Worm (Caenorhabditis elegans): ENCODE data around the gene sra-3.
A peak's percentile ranks its signal among the peaks of the same experiment; 100 is the strongest.

The sra-3 gene

ce11 chrII:9540723-9541122 lies at the start of gene sra-3:
Gene sra-3, minus strand, starts transcription at chrII:9540823.
- no peak for TF ChIP-seq unc-62 (GFP tag; optimal IDR thresholded peaks at IDR 0.05)
- TF ChIP-seq nhr-84 (tag; optimal IDR thresholded peaks at IDR 0.05): no peak
- no peak for TF ChIP-seq ets-5 (GFP tag; IDR thresholded peaks at IDR 0.05)
- no peak for TF ChIP-seq egl-27 (tag; optimal IDR thresholded peaks at IDR 0.05)
- TF ChIP-seq mab-9 (GFP tag; IDR thresholded peaks at IDR 0.05): no peak
- TF ChIP-seq alr-1 (tag; optimal IDR thresholded peaks at IDR 0.05; ENCODE audit: borderline replicate concordance): no peak
- no peak for TF ChIP-seq jun-1 (tag; optimal IDR thresholded peaks at IDR 0.05)
- no peak for TF ChIP-seq elt-3 (tag; optimal IDR thresholded peaks at IDR 0.05)
- no peak for TF ChIP-seq snpc-4 (tag; optimal IDR thresholded peaks at IDR 0.05)
- TF ChIP-seq elt-2 (tag; optimal IDR thresholded peaks at IDR 0.05): no peak
- no peak for TF ChIP-seq tbx-2 (tag; optimal IDR thresholded peaks at IDR 0.05)
- TF ChIP-seq lir-3 (tag; optimal IDR thresholded peaks at IDR 0.05; ENCODE audit: poor library complexity): no peak
- no peak for TF ChIP-seq nhr-71 (tag; optimal IDR thresholded peaks at IDR 0.05)

- TF ChIP-seq pax-3 (tag; optimal IDR thresholded peaks at IDR 0.05): no peak
- no peak for TF ChIP-seq fos-1 (tag; optimal IDR thresholded peaks at IDR 0.05)
- TF ChIP-seq dpl-1 (GFP tag; optimal IDR thresholded peaks at IDR 0.05): no peak
- no peak for TF ChIP-seq nhr-47 (tag; optimal IDR thresholded peaks at IDR 0.05)
- no peak for TF ChIP-seq unc-86 (tag; optimal IDR thresholded peaks at IDR 0.05)
- TF ChIP-seq ceh-82 (tag; optimal IDR thresholded peaks at IDR 0.05): no peak
- no peak for TF ChIP-seq elt-2 (tag; optimal IDR thresholded peaks at IDR 0.05)
- TF ChIP-seq snu-23 (GFP tag; optimal IDR thresholded peaks at IDR 0.05): no peak
- TF ChIP-seq ztf-11 (tag; optimal IDR thresholded peaks at IDR 0.05): no peak
- TF ChIP-seq jun-1 (tag; optimal IDR thresholded peaks at IDR 0.05): no peak
- no peak for TF ChIP-seq skn-1 (tag; optimal IDR thresholded peaks at IDR 0.05)
- no peak for TF ChIP-seq pqm-1 (tag; optimal IDR thresholded peaks at IDR 0.05)
- TF ChIP-seq fkh-8 (tag; optimal IDR thresholded peaks at IDR 0.05): no peak
- TF ChIP-seq nhr-19 (GFP tag; conservative IDR thresholded peaks at IDR 0.05): no peak
- TF ChIP-seq tbx-2 (tag; optimal IDR thresholded peaks at IDR 0.05): no peak
- no peak for TF ChIP-seq lsy-2 (tag; optimal IDR thresholded peaks at IDR 0.05)
- no peak for TF ChIP-seq lir-3 (tag; optimal IDR thresholded peaks at IDR 0.05; ENCODE audit: poor library complexity)
- no peak for TF ChIP-seq mdl-1 (tag; optimal IDR thresholded peaks at IDR 0.05)
These were observed 49.0 kb upstream of the sra-3 start, which contains the start of gene eral-1 for ce11 chrII:9589667-9590066. Gene eral-1, minus strand, starts transcription at chrII:9589767.

- TF ChIP-seq tbx-2 (tag; optimal IDR thresholded peaks at IDR 0.05): no peak
- no peak for TF ChIP-seq nhr-237 (tag; optimal IDR thresholded peaks at IDR 0.05)
- peak; percentile 23 for TF ChIP-seq blmp-1 (tag; optimal IDR thresholded peaks at IDR 0.05)
- TF ChIP-seq lin-35 (GFP tag; optimal IDR thresholded peaks at IDR 0.05): peak in 1 of 2 experiments; percentile 39
- peak; percentile 36 for TF ChIP-seq nhr-28 (tag; optimal IDR thresholded peaks at IDR 0.05)
- TF ChIP-seq lin-14 (GFP tag; optimal IDR thresholded peaks at IDR 0.05): peak; percentile 20
- no peak for TF ChIP-seq nhr-84 (tag; optimal IDR thresholded peaks at IDR 0.05)
- peak; percentile 40 for TF ChIP-seq elt-2 (tag; optimal IDR thresholded peaks at IDR 0.05)
- peak; percentile 22 for TF ChIP-seq nhr-19 (GFP tag; conservative IDR thresholded peaks at IDR 0.05)
- TF ChIP-seq grh-1 (GFP tag; IDR thresholded peaks at IDR 0.05): no peak
- TF ChIP-seq skn-1 (tag; optimal IDR thresholded peaks at IDR 0.05): peak; percentile 53
- peak in 5 of 6 experiments; percentile 33 to 74 (median 53) for TF ChIP-seq elt-3 (tag; optimal IDR thresholded peaks at IDR 0.05)
- peak; percentile 29 for TF ChIP-seq mep-1 (tag; optimal IDR thresholded peaks at IDR 0.05)
- no peak for TF ChIP-seq pqm-1 (tag; optimal IDR thresholded peaks at IDR 0.05)
- TF ChIP-seq lsy-2 (tag; optimal IDR thresholded peaks at IDR 0.05): peak; percentile 15 to 17
- TF ChIP-seq nhr-71 (tag; optimal IDR thresholded peaks at IDR 0.05): peak; percentile 42
- peak; percentile 72 for TF ChIP-seq nhr-85 (tag)
- TF ChIP-seq nhr-20 (tag; optimal IDR thresholded peaks at IDR 0.05): peak; percentile 80
- peak; percentile 27 for TF ChIP-seq snu-23 (GFP tag; optimal IDR thresholded peaks at IDR 0.05)
- TF ChIP-seq ztf-11 (tag; optimal IDR thresholded peaks at IDR 0.05): no peak
These were observed 46.1 kb upstream of the sra-3 start, which contains the start of gene ugt-58 for ce11 chrII:9586734-9587209. Gene ugt-58, minus strand, starts transcription at chrII:9586784.

Data from whole organism, L1 larva.